Fruit fly (Drosophila melanogaster): ENCODE measurements around the gene CG11760.

The CG11760 gene

dm6 chr3R:8673803-8674234 lies 45.2 kb upstream of the CG11760 start, which contains the start of gene mRpL19 (continued):
- peak; percentile 69 for TF ChIP-seq CG14710 (tag; optimal IDR thresholded peaks at IDR 0.05)
- TF ChIP-seq z (GFP tag; IDR thresholded peaks at IDR 0.05), result no peak
- TF ChIP-seq luna (GFP tag; optimal IDR thresholded peaks at IDR 0.05), result no peak
- TF ChIP-seq repo (GFP tag; optimal IDR thresholded peaks at IDR 0.05), result no peak
- TF ChIP-seq H2.0 (GFP tag; IDR thresholded peaks at IDR 0.05), result no peak
- no peak for TF ChIP-seq CG17186 (GFP tag; optimal IDR thresholded peaks at IDR 0.05)
- no peak for TF ChIP-seq tgo (GFP tag; IDR thresholded peaks at IDR 0.05)
- peak; percentile 33 for TF ChIP-seq dmrt99B (tag; optimal IDR thresholded peaks at IDR 0.05)
- TF ChIP-seq CG12219 (GFP tag; optimal IDR thresholded peaks at IDR 0.05), result no peak
- no peak for TF ChIP-seq peb (GFP tag; IDR thresholded peaks at IDR 0.05)
- peak in 1 of 3 experiments; percentile 51 for TF ChIP-seq lola (GFP tag; optimal IDR thresholded peaks at IDR 0.05)
- TF ChIP-seq CG7928 (GFP tag; optimal IDR thresholded peaks at IDR 0.05), result no peak
- no peak for TF ChIP-seq slp2 (GFP tag; optimal IDR thresholded peaks at IDR 0.05)
- TF ChIP-seq CG6791 (GFP tag; IDR thresholded peaks at IDR 0.05; ENCODE audit: partially characterized antibody), result peak; percentile 62; the same call in 2 of the 3 replicates
- TF ChIP-seq sob (GFP tag; IDR thresholded peaks at IDR 0.05), result no peak
- peak; percentile 100 for TF ChIP-seq trem (tag; optimal IDR thresholded peaks at IDR 0.05)
- no peak for TF ChIP-seq fru (optimal IDR thresholded peaks at IDR 0.05)
- no peak for TF ChIP-seq CG5953 (GFP tag; IDR thresholded peaks at IDR 0.05)
- peak; percentile 10 for TF ChIP-seq Hmr (GFP tag; optimal IDR thresholded peaks at IDR 0.05)
- TF ChIP-seq Mrtf (GFP tag; IDR thresholded peaks at IDR 0.05), result no peak
- peak; percentile 21 for TF ChIP-seq Sry-δ (GFP tag; optimal IDR thresholded peaks at IDR 0.05)
- no peak for TF ChIP-seq CG15011 (GFP tag; optimal IDR thresholded peaks at IDR 0.05)
- peak; percentile 50 for TF ChIP-seq CG17385 (GFP tag; optimal IDR thresholded peaks at IDR 0.05)
- peak; percentile 64 for TF ChIP-seq Nf-YC (tag; optimal IDR thresholded peaks at IDR 0.05)
- peak; percentile 71 for TF ChIP-seq CG18599 (GFP tag; optimal IDR thresholded peaks at IDR 0.05)
- TF ChIP-seq emc (GFP tag; optimal IDR thresholded peaks at IDR 0.05), result no peak
- TF ChIP-seq ewg (GFP tag; optimal IDR thresholded peaks at IDR 0.05), result no peak
- TF ChIP-seq bowl (GFP tag; IDR thresholded peaks at IDR 0.05), result no peak
- TF ChIP-seq Jarid2 (GFP tag; optimal IDR thresholded peaks at IDR 0.05), result no peak
- TF ChIP-seq CrebB (tag; optimal IDR thresholded peaks at IDR 0.05), result no peak
- no peak for TF ChIP-seq CG2889 (GFP tag; IDR thresholded peaks at IDR 0.05)
- no peak for TF ChIP-seq CG4820 (GFP tag; optimal IDR thresholded peaks at IDR 0.05)
- TF ChIP-seq crol (GFP tag; IDR thresholded peaks at IDR 0.05), result no peak
- peak; percentile 55 for TF ChIP-seq CG16813 (GFP tag; IDR thresholded peaks at IDR 0.05; ENCODE audit: partially characterized antibody)
- TF ChIP-seq CG14965 (GFP tag; optimal IDR thresholded peaks at IDR 0.05; ENCODE audit: borderline replicate concordance), result no peak
- TF ChIP-seq YL-1 (GFP tag; optimal IDR thresholded peaks at IDR 0.05), result peak; percentile 74
- no peak for TF ChIP-seq org-1 (GFP tag; optimal IDR thresholded peaks at IDR 0.05)
- peak; percentile 2 for TF ChIP-seq Chrac-16 (GFP tag; optimal IDR thresholded peaks at IDR 0.05)
- no peak for TF ChIP-seq CG18011 (GFP tag; optimal IDR thresholded peaks at IDR 0.05)
- TF ChIP-seq CG15514 (GFP tag; optimal IDR thresholded peaks at IDR 0.05), result peak; percentile 53
- TF ChIP-seq crc (GFP tag; optimal IDR thresholded peaks at IDR 0.05), result no peak
- no peak for TF ChIP-seq Awh (GFP tag; IDR thresholded peaks at IDR 0.05)
- peak; percentile 10 for TF ChIP-seq CG10654 (GFP tag; optimal IDR thresholded peaks at IDR 0.05)
- no peak for TF ChIP-seq pfk (GFP tag; optimal IDR thresholded peaks at IDR 0.05)
- no peak for TF ChIP-seq Stat92E (GFP tag; optimal IDR thresholded peaks at IDR 0.05)
- peak; percentile 43 for TF ChIP-seq CG13894 (tag; optimal IDR thresholded peaks at IDR 0.05)
- no peak for TF ChIP-seq CG6854 (GFP tag; optimal IDR thresholded peaks at IDR 0.05)
- 0 out of 4 replicates have a peak, but pooled peaks have one; percentile 40 for TF ChIP-seq chinmo (GFP tag; IDR thresholded peaks at IDR 0.05; ENCODE audit: partially characterized antibody)
- no peak for TF ChIP-seq CG4282 (GFP tag; optimal IDR thresholded peaks at IDR 0.05)
- TF ChIP-seq CG14441 (GFP tag; IDR thresholded peaks at IDR 0.05), result no peak
- TF ChIP-seq nau (GFP tag; optimal IDR thresholded peaks at IDR 0.05), result no peak
